Fruit fly (Drosophila melanogaster) whole organism, embryonic: ENCODE data around the gene Atg18b.

ENCODE experiments used
- Bdp1 ChIP-seq: fragments of 200-800 bp; sonication (Bioruptor generic); optimal IDR thresholded peaks from 3 replicates; lab custom pipeline; 2016; ENCODE audit warnings: missing biosample characterization, missing genetic modification characterization
- CG10267 ChIP-seq: fragments of 200-800 bp; sonication (Bioruptor generic); optimal IDR thresholded peaks from 2 replicates; lab custom pipeline; 2018; ENCODE audit warnings: missing biosample characterization, mild to moderate bottlenecking, missing genetic modification characterization, moderate library complexity
- CG10979 ChIP-seq: fragments of 200-800 bp; sonication (Bioruptor generic); optimal IDR thresholded peaks from 2 replicates; lab custom pipeline; 2018; ENCODE audit warnings: missing biosample characterization, mild to moderate bottlenecking, missing genetic modification characterization, moderate library complexity
- CG12236 ChIP-seq: fragments of 200-800 bp; sonication (Bioruptor generic); optimal IDR thresholded peaks from 2 replicates; lab custom pipeline; 2016; ENCODE audit warnings: missing biosample characterization, missing genetic modification characterization
- CG15696 ChIP-seq: fragments of 200-800 bp; sonication (Bioruptor generic); optimal IDR thresholded peaks from 2 replicates; lab custom pipeline; 2019; ENCODE audit warnings: missing biosample characterization, mild to moderate bottlenecking, missing genetic modification characterization, moderate library complexity
- CG17829 ChIP-seq: fragments of 200-800 bp; optimal IDR thresholded peaks from 2 replicates; lab custom pipeline; 2019; ENCODE audit warnings: missing biosample characterization, mild to moderate bottlenecking, missing genetic modification characterization, moderate library complexity
- CG18011 ChIP-seq: fragments of 200-800 bp; sonication (Bioruptor generic); optimal IDR thresholded peaks from 2 replicates; lab custom pipeline; 2017; ENCODE audit warnings: missing biosample characterization, missing genetic modification characterization, mild to moderate bottlenecking, moderate library complexity, missing genotype
- CG2712 ChIP-seq: fragments of 200-800 bp; optimal IDR thresholded peaks from 3 replicates; lab custom pipeline; 2019; ENCODE audit warnings: missing biosample characterization, mild to moderate bottlenecking, missing genetic modification characterization, moderate library complexity
- CG3281 ChIP-seq: fragments of 200-800 bp; sonication (Bioruptor generic); optimal IDR thresholded peaks from 3 replicates; lab custom pipeline; 2017; ENCODE audit warnings: missing biosample characterization, mild to moderate bottlenecking, missing genetic modification characterization
- CG33213 ChIP-seq: fragments of 200-800 bp; sonication (Bioruptor generic); optimal IDR thresholded peaks from 3 replicates; lab custom pipeline; 2016; ENCODE audit warnings: missing biosample characterization, missing genetic modification characterization
- CG34224 ChIP-seq: fragments of 200-800 bp; sonication (Bioruptor generic); IDR thresholded peaks from 3 replicates; pipeline ENCODE4 v1.3.6; 2022; ENCODE audit warnings: missing biosample characterization, missing genetic modification characterization; ENCODE audit not compliant: partially characterized antibody
- CG3847 ChIP-seq: fragments of 200-800 bp; sonication (Bioruptor generic); IDR thresholded peaks from 2 replicates; pipeline ENCODE4 v1.3.6; 2022; ENCODE audit warnings: missing biosample characterization, missing genetic modification characterization
- CG43689 ChIP-seq: fragments of 200-800 bp; sonication (Bioruptor generic); IDR thresholded peaks from 2 replicates; pipeline ENCODE4 v1.3.6; 2022; ENCODE audit warnings: missing biosample characterization, missing genetic modification characterization
- CG4424 ChIP-seq: fragments of 200-800 bp; sonication (Bioruptor generic); optimal IDR thresholded peaks from 3 replicates; lab custom pipeline; 2016; ENCODE audit warnings: missing biosample characterization, missing genetic modification characterization
- CG4617 ChIP-seq: fragments of 200-800 bp; sonication (Bioruptor generic); optimal IDR thresholded peaks from 3 replicates; lab custom pipeline; 2016; ENCODE audit warnings: missing biosample characterization, missing genetic modification characterization, borderline replicate concordance
- CG6254 ChIP-seq: fragments of 200-800 bp; sonication (Bioruptor generic); optimal IDR thresholded peaks from 3 replicates; lab custom pipeline; 2017; ENCODE audit warnings: mild to moderate bottlenecking, missing biosample characterization, missing genetic modification reagents, missing genetic modification characterization
- CG7745 ChIP-seq: fragments of 200-800 bp; sonication (Bioruptor generic); optimal IDR thresholded peaks from 2 replicates; lab custom pipeline; 2018; ENCODE audit warnings: missing biosample characterization, mild to moderate bottlenecking, missing genetic modification characterization, moderate library complexity
- CG7963 ChIP-seq: fragments of 200-800 bp; sonication (Bioruptor generic); IDR thresholded peaks from 3 replicates; pipeline ENCODE4 v1.3.6; 2022; ENCODE audit warnings: missing biosample characterization, missing genetic modification characterization; ENCODE audit not compliant: partially characterized antibody
- CG8388 ChIP-seq: fragments of 200-800 bp; sonication (Bioruptor generic); optimal IDR thresholded peaks from 2 replicates; lab custom pipeline; 2019; ENCODE audit warnings: missing biosample characterization, mild to moderate bottlenecking, missing genetic modification characterization, moderate library complexity
- CG9817 ChIP-seq: fragments of 200-800 bp; sonication (Bioruptor generic); optimal IDR thresholded peaks from 2 replicates; lab custom pipeline; 2018; ENCODE audit warnings: missing biosample characterization, mild to moderate bottlenecking, missing genetic modification characterization, moderate library complexity
- Dbx ChIP-seq: fragments of 200-800 bp; sonication (Bioruptor generic); IDR thresholded peaks from 3 replicates; pipeline ENCODE4 v1.3.6; 2022; ENCODE audit warnings: missing biosample characterization, missing genetic modification characterization
- Dp ChIP-seq: fragments of 200-800 bp; sonication (Bioruptor generic); optimal IDR thresholded peaks from 2 replicates; lab custom pipeline; 2018; ENCODE audit warnings: missing biosample characterization, mild to moderate bottlenecking, missing genetic modification characterization, moderate library complexity
- Ets97D ChIP-seq: fragments of 200-800 bp; sonication (Bioruptor generic); optimal IDR thresholded peaks from 3 replicates; lab custom pipeline; 2016; ENCODE audit warnings: missing biosample characterization, missing genetic modification characterization
- Fer3 ChIP-seq: fragments of 200-800 bp; sonication (Bioruptor generic); optimal IDR thresholded peaks from 2 replicates; lab custom pipeline; 2018; ENCODE audit warnings: missing biosample characterization, mild to moderate bottlenecking, missing genetic modification characterization, moderate library complexity
- MTF-1 ChIP-seq: fragments of 200-800 bp; sonication (Bioruptor generic); optimal IDR thresholded peaks from 2 replicates; lab custom pipeline; 2018; ENCODE audit warnings: missing biosample characterization, mild to moderate bottlenecking, missing genetic modification characterization, borderline replicate concordance
- NC2α ChIP-seq: fragments of 200-800 bp; sonication (Bioruptor generic); optimal IDR thresholded peaks from 2 replicates; lab custom pipeline; 2016; ENCODE audit warnings: missing biosample characterization, missing genetic modification characterization
- NFAT ChIP-seq: fragments of 200-800 bp; sonication (Bioruptor generic); IDR thresholded peaks from 2 replicates; pipeline ENCODE4 v1.3.6; 2022; ENCODE audit warnings: missing biosample characterization, missing genetic modification characterization
- PHDP ChIP-seq: fragments of 200-800 bp; sonication (Bioruptor generic); optimal IDR thresholded peaks from 3 replicates; lab custom pipeline; 2018; ENCODE audit warnings: missing biosample characterization, mild to moderate bottlenecking, missing genetic modification characterization, moderate library complexity
- Spps ChIP-seq: fragments of 200-800 bp; sonication (Bioruptor generic); optimal IDR thresholded peaks from 2 replicates; lab custom pipeline; 2018; ENCODE audit warnings: missing biosample characterization, mild to moderate bottlenecking, missing genetic modification characterization
- Vsx1 ChIP-seq: fragments of 200-800 bp; sonication (Bioruptor generic); optimal IDR thresholded peaks from 2 replicates; lab custom pipeline; 2017; ENCODE audit warnings: missing biosample characterization, mild to moderate bottlenecking, missing genetic modification characterization, missing genetic modification reagents
- Xbp1 ChIP-seq: fragments of 200-800 bp; sonication (Bioruptor generic); optimal IDR thresholded peaks from 3 replicates; lab custom pipeline; 2016; ENCODE audit warnings: missing biosample characterization, mild to moderate bottlenecking, missing genetic modification characterization
- YL-1 ChIP-seq: fragments of 200-800 bp; sonication (Bioruptor generic); optimal IDR thresholded peaks from 3 replicates; lab custom pipeline; 2017; ENCODE audit warnings: missing biosample characterization, mild to moderate bottlenecking, missing genetic modification characterization
- amos ChIP-seq: fragments of 200-800 bp; sonication (Bioruptor generic); IDR thresholded peaks from 2 replicates; pipeline ENCODE4 v1.3.6; 2022; ENCODE audit warnings: missing biosample characterization, missing genetic modification characterization; ENCODE audit not compliant: partially characterized antibody
- az2 ChIP-seq: fragments of 200-800 bp; sonication (Bioruptor generic); optimal IDR thresholded peaks from 3 replicates; lab custom pipeline; 2016; ENCODE audit warnings: missing biosample characterization, missing genetic modification characterization
- chif ChIP-seq, 2 experiments: fragments of 200-800 bp; sonication (Bioruptor generic); optimal IDR thresholded peaks; 3 replicates each; lab custom pipeline; 2016; ENCODE audit warnings: missing biosample characterization in 2 of 2, missing genetic modification characterization in 2 of 2
- crc ChIP-seq: fragments of 200-800 bp; sonication (Bioruptor generic); optimal IDR thresholded peaks from 2 replicates; lab custom pipeline; 2016; ENCODE audit warnings: missing biosample characterization, missing genetic modification characterization
- ems ChIP-seq: fragments of 200-800 bp; sonication (Bioruptor generic); optimal IDR thresholded peaks from 3 replicates; lab custom pipeline; 2016; ENCODE audit warnings: missing biosample characterization, missing genetic modification characterization
- hb ChIP-seq: fragments of 200-800 bp; sonication (Bioruptor generic); IDR thresholded peaks from 3 replicates; pipeline ENCODE4 v1.3.6; 2022; ENCODE audit warnings: missing biosample characterization, missing genetic modification characterization; ENCODE audit not compliant: partially characterized antibody
- hth ChIP-seq: fragments of >200 bp; optimal IDR thresholded peaks from 2 replicates; lab custom pipeline; 2017; ENCODE audit warnings: inconsistent platforms
- ind ChIP-seq: fragments of 200-800 bp; sonication (Bioruptor generic); optimal IDR thresholded peaks from 3 replicates; lab custom pipeline; 2016; ENCODE audit warnings: missing biosample characterization, missing genetic modification characterization
- kni ChIP-seq: fragments of 200-800 bp; sonication (Bioruptor generic); optimal IDR thresholded peaks from 3 replicates; lab custom pipeline; 2017; ENCODE audit warnings: mild to moderate bottlenecking, missing biosample characterization, missing genetic modification reagents, missing genetic modification characterization
- rib ChIP-seq: fragments of 200-800 bp; sonication (Bioruptor generic); IDR thresholded peaks from 2 replicates; pipeline ENCODE4 v1.3.6; 2022; ENCODE audit warnings: missing biosample characterization, missing genetic modification characterization
- sens ChIP-seq: fragments of 200-800 bp; sonication (Bioruptor generic); peaks from one replicate; lab custom pipeline; 2016; ENCODE audit warnings: missing biosample characterization, missing genetic modification characterization
- seq ChIP-seq: fragments of 200-800 bp; sonication (Bioruptor generic); IDR thresholded peaks from 2 replicates; pipeline ENCODE4 v1.3.6; 2022; ENCODE audit warnings: missing biosample characterization, missing genetic modification characterization
- slp2 ChIP-seq: fragments of 200-800 bp; sonication (Bioruptor generic); optimal IDR thresholded peaks from 2 replicates; lab custom pipeline; 2016; ENCODE audit warnings: missing biosample characterization, missing genetic modification characterization
- trem ChIP-seq: fragments of 200-800 bp; optimal IDR thresholded peaks from 3 replicates; lab custom pipeline; 2019; ENCODE audit warnings: missing biosample characterization, mild to moderate bottlenecking, missing genetic modification characterization, moderate library complexity
- ttk ChIP-seq: fragments of 200-800 bp; sonication (Bioruptor generic); IDR thresholded peaks from 2 replicates; pipeline ENCODE4 v2.1.2; 2022; ENCODE audit warnings: missing biosample characterization, missing genetic modification characterization
- tup ChIP-seq: fragments of 200-800 bp; sonication (Bioruptor generic); optimal IDR thresholded peaks from 2 replicates; lab custom pipeline; 2016; ENCODE audit warnings: missing biosample characterization, mild to moderate bottlenecking, missing genetic modification characterization, moderate library complexity
- unc-4 ChIP-seq: fragments of 200-800 bp; sonication (Bioruptor generic); IDR thresholded peaks from 2 replicates; pipeline ENCODE4 v1.3.6; 2022; ENCODE audit warnings: missing biosample characterization, missing genetic modification characterization; ENCODE audit not compliant: partially characterized antibody
- wek ChIP-seq: fragments of 200-800 bp; sonication (Bioruptor generic); optimal IDR thresholded peaks from 3 replicates; lab custom pipeline; 2018; ENCODE audit warnings: missing biosample characterization, mild to moderate bottlenecking, missing genetic modification characterization, moderate library complexity

Atg18b gene

dm6 chr2L:21260869-21261268, 40.5 kb upstream of the Atg18b start (continued):
- TF ChIP-seq Ets97D (GFP tag; lab: Kevin White, UChicago) (peak; percentile 22), Fer3 (tag; lab: Kevin White, UChicago) (peak; percentile 17), Dp (GFP tag; lab: Kevin White, UChicago) (peak; percentile 20), seq (GFP tag; lab: Robert Waterston, UW) (no peak), Dbx (GFP tag; lab: Robert Waterston, UW) (no peak), MTF-1 (GFP tag; lab: Kevin White, UChicago) (no peak), CG9817 (tag; lab: Kevin White, UChicago) (no peak), az2 (GFP tag; lab: Kevin White, UChicago) (no peak), ttk (GFP tag; lab: Robert Waterston, UW) (no peak), CG18011 (GFP tag; lab: Kevin White, UChicago) (no peak), CG43689 (GFP tag; lab: Robert Waterston, UW) (no peak), trem (tag; lab: Kevin White, UChicago) (peak; percentile 53), PHDP (tag; lab: Kevin White, UChicago) (peak; percentile 21), CG33213 (GFP tag; lab: Kevin White, UChicago) (peak; percentile 51), CG7745 (tag; lab: Kevin White, UChicago) (no peak), hb (GFP tag; lab: Robert Waterston, UW) (no peak), CG8388 (GFP tag; lab: Kevin White, UChicago) (no peak), ems (GFP tag; lab: Kevin White, UChicago) (peak; percentile 36), unc-4 (GFP tag; lab: Robert Waterston, UW) (peak; percentile 43; the same call in 1 of the 2 replicates), kni (GFP tag; lab: Kevin White, UChicago) (no peak), CG6254 (GFP tag; lab: Kevin White, UChicago) (no peak), CG4424 (peak; percentile 17), amos (GFP tag; lab: Robert Waterston, UW) (no peak; the same call in 1 of the 2 replicates), wek (GFP tag; lab: Kevin White, UChicago) (peak; percentile 99), slp2 (GFP tag; lab: Kevin White, UChicago) (no peak), Xbp1 (GFP tag; lab: Kevin White, UChicago) (peak; percentile 25), hth (lab: Kevin White, UChicago) (no peak), CG10267 (tag; lab: Kevin White, UChicago) (peak; percentile 52), CG15696 (tag; lab: Kevin White, UChicago) (peak; percentile 28), CG3281 (peak; percentile 36), CG34224 (GFP tag; lab: Robert Waterston, UW) (peak; percentile 29; the same call in 1 of the 3 replicates), CG4617 (peak; percentile 43), CG12236 (GFP tag; lab: Kevin White, UChicago) (no peak), NC2α (no peak), ind (peak; percentile 28), crc (GFP tag; lab: Kevin White, UChicago) (peak; percentile 12), CG2712 (tag; lab: Kevin White, UChicago) (peak; percentile 41), Vsx1 (peak; percentile 0), rib (GFP tag; lab: Robert Waterston, UW) (no peak), chif (GFP tag; optimal IDR thresholded peaks at IDR 0.05; lab: Kevin White, UChicago) (peak in 1 of 2 experiments; percentile 24), tup (no peak), CG17829 (tag; lab: Kevin White, UChicago) (peak; percentile 43), CG7963 (GFP tag; lab: Robert Waterston, UW) (no peak), Bdp1 (GFP tag; lab: Kevin White, UChicago) (peak; percentile 15), Spps (tag; lab: Kevin White, UChicago) (no peak), CG3847 (GFP tag; lab: Robert Waterston, UW) (no peak), CG10979 (peak; percentile 24), YL-1 (GFP tag; lab: Kevin White, UChicago) (peak; percentile 47), sens (GFP tag; lab: Kevin White, UChicago) (peak; percentile 83), NFAT (GFP tag; lab: Robert Waterston, UW) (no peak)
